Worm (Caenorhabditis elegans): ENCODE data around the gene try-12.

DNA sequence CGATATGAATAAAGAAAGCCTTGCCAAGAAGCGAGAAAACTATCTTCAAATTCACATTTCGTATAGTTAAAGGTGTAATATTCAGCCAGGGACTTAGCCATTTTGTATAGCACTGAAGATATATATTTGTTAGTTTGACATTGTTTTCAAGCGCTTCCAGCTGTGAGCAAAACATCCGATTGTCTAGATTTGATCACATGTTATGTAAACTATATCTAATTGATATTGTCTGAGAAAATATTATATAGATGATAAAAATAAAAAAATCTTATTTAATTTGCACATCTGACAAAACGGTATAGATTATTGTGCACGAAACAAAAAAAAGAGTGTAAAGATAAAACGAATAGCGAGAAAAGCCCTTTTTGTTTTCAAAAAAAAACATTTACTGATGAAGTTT, 15.5 kb downstream of the try-12 start, which contains the start of gene srh-89:
- TF ChIP-seq ztf-11 (tag; optimal IDR thresholded peaks at IDR 0.05), result no peak
- no peak for TF ChIP-seq ces-1 (GFP tag; optimal IDR thresholded peaks at IDR 0.05)
- TF ChIP-seq nhr-85 (tag), result no peak
